Worm (Caenorhabditis elegans) whole organism, young adult: ENCODE data around the gene drap-1.

Source experiments
- F52B5.7 ChIP-seq: sonication (generic microtip); optimal IDR thresholded peaks from 2 replicates; lab custom pipeline; 2016; ENCODE audit warnings: mild to moderate bottlenecking, missing genetic modification characterization, missing compliant biosample characterization
- ZK185.1 ChIP-seq: sonication (generic microtip); optimal IDR thresholded peaks from 2 replicates; lab custom pipeline; 2016; ENCODE audit warnings: mild to moderate bottlenecking, missing genetic modification characterization, missing compliant biosample characterization; ENCODE audit not compliant: poor library complexity, severe bottlenecking
- ceh-40 ChIP-seq: fragments of 200-800 bp; sonication (Bioruptor generic); IDR thresholded peaks from 2 replicates; pipeline ENCODE4 v1.3.6; 2022; ENCODE audit warnings: missing genetic modification characterization, missing compliant biosample characterization
- ets-4 ChIP-seq: fragments of 200-800 bp; sonication (Bioruptor generic); optimal IDR thresholded peaks from 2 replicates; lab custom pipeline; 2018; ENCODE audit warnings: mild to moderate bottlenecking, missing genetic modification characterization, missing compliant biosample characterization
- lir-1 ChIP-seq: fragments of 200-800 bp; sonication (Bioruptor generic); conservative IDR thresholded peaks from 2 replicates; pipeline ENCODE4 v1.3.6; 2022; ENCODE audit warnings: missing genetic modification reagents, missing genetic modification characterization, missing compliant biosample characterization
- ztf-18 ChIP-seq: sonication (generic microtip); optimal IDR thresholded peaks from 2 replicates; lab custom pipeline; 2016; ENCODE audit warnings: missing genotype, mild to moderate bottlenecking, missing genetic modification characterization, missing compliant biosample characterization

ce11 chrV:9680260-9680659 is 49.6 kb upstream of the drap-1 start:
- TF ChIP-seq ZK185.1 (tag; lab: Kevin White, UChicago) = no peak
- TF ChIP-seq lir-1 (GFP tag; lab: Robert Waterston, UW) = no peak
- no peak for TF ChIP-seq F52B5.7 (tag; lab: Kevin White, UChicago)
- TF ChIP-seq ztf-18 = no peak
- no peak for TF ChIP-seq ceh-40 (GFP tag; lab: Robert Waterston, UW)
- no peak for TF ChIP-seq ets-4 (GFP tag; lab: Kevin White, UChicago)
